Fruit fly (Drosophila melanogaster) whole organism, adult: ENCODE measurements around the gene Osi23.

Experiments used
- CG11617 ChIP-seq: fragments of 200-800 bp; sonication (Bioruptor generic); optimal IDR thresholded peaks from 2 replicates; lab custom pipeline; 2017; ENCODE audit warnings: mild to moderate bottlenecking, missing biosample characterization, missing genetic modification reagents, missing genetic modification characterization
- CG12768 ChIP-seq: fragments of 200-800 bp; sonication (Bioruptor generic); optimal IDR thresholded peaks from 2 replicates; lab custom pipeline; 2017; ENCODE audit warnings: missing biosample characterization, missing genetic modification characterization, mild to moderate bottlenecking, moderate library complexity, missing genetic modification reagents
- CG14711 ChIP-seq: fragments of 200-800 bp; sonication (Bioruptor generic); optimal IDR thresholded peaks from 2 replicates; lab custom pipeline; 2018; ENCODE audit warnings: missing biosample characterization, mild to moderate bottlenecking, missing genetic modification characterization, moderate library complexity
- CG1620 ChIP-seq: fragments of 200-800 bp; sonication (Bioruptor generic); optimal IDR thresholded peaks from 2 replicates; lab custom pipeline; 2016; ENCODE audit warnings: missing biosample characterization, missing genetic modification characterization
- CG33017 ChIP-seq: fragments of 200-800 bp; sonication (Bioruptor generic); optimal IDR thresholded peaks from 2 replicates; lab custom pipeline; 2018; ENCODE audit warnings: missing biosample characterization, mild to moderate bottlenecking, missing genetic modification characterization, moderate library complexity
- CG5204 ChIP-seq: fragments of 200-800 bp; sonication (Bioruptor generic); optimal IDR thresholded peaks from 2 replicates; lab custom pipeline; 2016; ENCODE audit warnings: missing biosample characterization, missing genetic modification characterization
- CG7045 ChIP-seq: fragments of 200-800 bp; sonication (Bioruptor generic); optimal IDR thresholded peaks from 2 replicates; lab custom pipeline; 2017; ENCODE audit warnings: missing biosample characterization, mild to moderate bottlenecking, missing genetic modification characterization
- CG7101 ChIP-seq: fragments of 200-800 bp; sonication (Bioruptor generic); optimal IDR thresholded peaks from 2 replicates; lab custom pipeline; 2018; ENCODE audit warnings: missing biosample characterization, mild to moderate bottlenecking, missing genetic modification characterization, moderate library complexity
- Clk ChIP-seq: fragments of 200-800 bp; sonication (Bioruptor generic); optimal IDR thresholded peaks from 2 replicates; lab custom pipeline; 2017; ENCODE audit warnings: missing biosample characterization, missing genetic modification characterization
- Crg-1 ChIP-seq: fragments of 200-800 bp; sonication (Bioruptor generic); optimal IDR thresholded peaks from 2 replicates; lab custom pipeline; 2016; ENCODE audit warnings: missing biosample characterization, missing genetic modification characterization
- Hr96 ChIP-seq: fragments of 200-800 bp; sonication (Bioruptor generic); optimal IDR thresholded peaks from 2 replicates; lab custom pipeline; 2016; ENCODE audit warnings: missing biosample characterization, missing genetic modification characterization
- Mnt ChIP-seq: fragments of 200-800 bp; sonication (Bioruptor generic); optimal IDR thresholded peaks from 2 replicates; lab custom pipeline; 2016; ENCODE audit warnings: missing biosample characterization, mild to moderate bottlenecking, missing genetic modification characterization
- bab1 ChIP-seq: fragments of 200-800 bp; sonication (Bioruptor generic); optimal IDR thresholded peaks from 3 replicates; lab custom pipeline; 2019; ENCODE audit warnings: missing biosample characterization, mild to moderate bottlenecking, missing genetic modification characterization, moderate library complexity
- cic ChIP-seq: fragments of 200-800 bp; sonication (Bioruptor generic); optimal IDR thresholded peaks from 2 replicates; lab custom pipeline; 2017; ENCODE audit warnings: missing biosample characterization, mild to moderate bottlenecking, missing genetic modification characterization, moderate library complexity
- cnc ChIP-seq, 2 experiments: fragments of >200 bp; optimal IDR thresholded peaks; 2 replicates each; lab custom pipeline; 2017
- kay ChIP-seq: fragments of 200-800 bp; sonication (Bioruptor generic); peaks from one replicate; lab custom pipeline; 2016; ENCODE audit warnings: missing biosample characterization, missing genetic modification characterization, borderline replicate concordance
- ovo ChIP-seq: fragments of 200-800 bp; sonication (Bioruptor generic); optimal IDR thresholded peaks from 2 replicates; lab custom pipeline; 2016; ENCODE audit warnings: missing biosample characterization, missing genetic modification characterization
- pad ChIP-seq: fragments of 200-800 bp; sonication (Bioruptor generic); optimal IDR thresholded peaks from 3 replicates; lab custom pipeline; 2017; ENCODE audit warnings: missing biosample characterization, missing genetic modification characterization, mild to moderate bottlenecking, moderate library complexity, missing genetic modification reagents
- tj ChIP-seq: fragments of 200-800 bp; sonication (Bioruptor generic); optimal IDR thresholded peaks from 3 replicates; lab custom pipeline; 2017; ENCODE audit warnings: missing biosample characterization, mild to moderate bottlenecking, missing genetic modification characterization, moderate library complexity
- toe ChIP-seq: fragments of 200-800 bp; sonication (Bioruptor generic); optimal IDR thresholded peaks from 2 replicates; lab custom pipeline; 2016; ENCODE audit warnings: missing biosample characterization, missing genetic modification characterization

Gene Osi23

DNA sequence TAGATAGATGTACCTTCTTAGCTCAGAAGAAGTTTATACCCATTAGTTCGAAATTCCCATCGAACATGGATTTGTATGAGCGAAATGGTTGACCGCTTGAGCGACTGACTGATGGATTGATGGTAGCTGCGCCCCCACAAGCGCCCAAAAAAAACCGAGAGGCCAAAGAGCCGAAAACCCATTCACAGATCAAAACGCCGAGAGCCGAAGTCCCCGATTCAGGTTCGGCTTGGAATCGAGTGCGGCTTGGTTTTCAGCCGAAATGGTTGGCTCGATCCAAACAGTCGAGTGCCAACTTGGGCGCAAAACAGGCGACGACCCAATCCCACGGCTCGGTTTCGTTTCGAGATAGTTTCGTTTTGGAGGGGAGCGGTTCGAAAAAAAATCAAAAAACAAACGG lies 15.3 kb upstream of the Osi23 start:
- TF ChIP-seq pad (no peak), Hr96 (GFP tag; lab: Kevin White, UChicago) (no peak), ovo (GFP tag; lab: Kevin White, UChicago) (no peak), CG1620 (GFP tag; lab: Kevin White, UChicago) (no peak), tj (GFP tag; lab: Kevin White, UChicago) (no peak), Clk (no peak), Mnt (GFP tag; lab: Kevin White, UChicago) (no peak), CG12768 (GFP tag; lab: Kevin White, UChicago) (no peak)

DNA sequence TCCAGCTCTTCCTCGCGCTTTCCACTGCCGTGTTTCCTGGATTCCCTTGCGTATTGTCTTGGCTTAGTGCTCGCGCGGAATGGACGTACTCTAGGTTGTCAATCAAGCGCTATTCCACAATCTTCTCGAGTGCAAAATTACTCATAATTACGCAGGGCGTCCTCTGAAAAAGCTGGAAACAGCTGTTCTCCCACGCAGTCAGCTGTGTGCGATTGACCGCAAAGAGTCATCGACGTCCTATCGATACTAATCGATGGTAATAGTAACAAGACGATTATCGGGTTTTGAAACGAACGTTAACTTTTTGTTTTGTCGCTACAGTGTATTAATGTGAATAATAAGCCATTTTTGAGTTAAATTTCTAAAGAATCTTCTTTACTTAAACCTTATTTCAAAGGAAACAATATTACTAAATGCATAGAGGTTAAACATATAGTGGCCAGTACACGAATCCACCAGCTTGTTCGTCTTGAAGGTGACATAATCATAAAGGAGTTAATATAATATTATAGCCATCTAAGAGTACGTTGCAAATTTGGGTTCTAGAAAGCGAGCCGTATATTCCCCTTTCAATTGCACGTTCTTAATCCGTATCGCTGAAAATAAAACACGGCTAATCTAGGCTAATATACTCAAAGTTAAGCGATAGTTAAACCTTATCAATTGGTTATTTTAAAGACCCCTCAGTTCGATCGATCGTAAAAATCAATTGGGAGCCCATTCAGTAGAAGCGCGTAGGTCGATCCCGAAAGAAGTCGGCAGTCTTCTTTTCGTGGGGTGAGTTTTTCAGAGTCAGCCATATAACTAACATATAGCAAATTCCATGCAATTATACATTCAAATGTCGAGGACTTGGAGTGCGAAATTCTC lies 14.5 kb upstream of the Osi23 start, which contains the start of the genes CG2224 and CDase:
TSS of gene CG2224 (minus strand) at position 235 of the 870 bp plus-strand sequence.
TSS of gene CDase (plus strand) at position 456 of the 870 bp plus-strand sequence.
- TF ChIP-seq CG14711: no peak
- peak; percentile 94 for TF ChIP-seq kay
- peak; percentile 69 for TF ChIP-seq bab1 (GFP tag; lab: Kevin White, UChicago)
- no peak for TF ChIP-seq CG7101 (tag; lab: Kevin White, UChicago)

DNA sequence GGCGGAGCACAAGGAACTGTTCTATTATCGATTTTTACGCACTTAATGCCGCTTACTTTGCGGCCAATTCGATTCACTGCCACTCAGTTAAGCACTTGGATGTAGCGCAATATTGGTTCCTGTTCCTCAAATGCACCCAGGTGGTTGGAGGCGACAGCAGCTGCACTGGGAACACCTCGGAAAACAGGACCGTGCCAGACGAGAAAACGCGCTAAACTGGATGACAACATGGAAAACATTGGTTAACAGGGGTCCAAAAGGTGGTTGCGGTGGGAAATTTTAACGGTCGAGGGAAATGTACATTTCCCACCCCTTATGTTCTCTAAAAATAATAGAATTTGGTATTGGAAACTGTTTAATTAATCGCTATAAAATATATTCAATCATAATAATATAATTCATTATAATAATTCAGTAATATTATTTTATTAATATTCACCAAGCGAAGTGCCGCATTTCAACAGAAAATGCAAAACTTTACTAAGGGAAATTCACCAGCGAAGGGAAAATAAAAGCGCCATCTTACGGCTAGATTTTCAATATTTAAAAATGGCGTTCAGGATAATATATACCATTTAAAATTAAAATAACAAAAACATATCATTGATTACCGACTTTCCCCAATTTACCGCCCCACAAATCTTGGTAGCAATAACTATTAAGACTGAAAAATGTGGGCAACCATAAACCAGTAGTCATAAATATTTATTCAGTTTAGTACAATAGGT lies 11.1 kb upstream of the Osi23 start, which contains the start of gene aralar1:
TSS of gene aralar1 (minus strand) at position 51 of the 728 bp plus-strand sequence.
- no peak for TF ChIP-seq CG14711

DNA sequence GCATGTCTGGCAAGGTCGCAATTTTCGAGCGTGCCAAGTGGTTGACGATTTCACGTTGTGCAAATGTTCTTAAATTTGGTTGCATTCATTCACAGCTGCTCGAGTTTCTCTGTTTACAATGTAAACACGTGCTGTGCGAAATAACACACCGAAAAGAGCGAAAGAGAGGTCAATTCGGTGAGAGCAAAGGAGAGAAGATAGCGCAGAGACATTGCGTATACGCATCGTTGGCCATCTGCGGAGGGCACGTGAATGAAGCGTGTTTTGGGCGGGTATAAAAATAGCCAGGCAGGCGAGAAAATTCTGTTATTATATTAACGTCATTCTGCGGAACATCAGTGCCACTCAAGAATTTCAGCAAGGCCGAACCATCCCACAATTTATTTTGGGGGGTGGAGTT lies 9.6 kb upstream of the Osi23 start:
- TF ChIP-seq cnc (optimal IDR thresholded peaks at IDR 0.05; lab: Kevin White, UChicago) (no peak), CG5204 (no peak), cic (GFP tag; lab: Kevin White, UChicago) (peak; percentile 41), CG12768 (GFP tag; lab: Kevin White, UChicago) (no peak), CG1620 (GFP tag; lab: Kevin White, UChicago) (no peak), CG11617 (GFP tag; lab: Kevin White, UChicago) (no peak), Mnt (GFP tag; lab: Kevin White, UChicago) (peak; percentile 50), Clk (no peak), CG33017 (tag; lab: Kevin White, UChicago) (no peak), bab1 (GFP tag; lab: Kevin White, UChicago) (no peak), pad (peak; percentile 17), CG7045 (GFP tag; lab: Kevin White, UChicago) (no peak), kay (peak; percentile 44)

DNA sequence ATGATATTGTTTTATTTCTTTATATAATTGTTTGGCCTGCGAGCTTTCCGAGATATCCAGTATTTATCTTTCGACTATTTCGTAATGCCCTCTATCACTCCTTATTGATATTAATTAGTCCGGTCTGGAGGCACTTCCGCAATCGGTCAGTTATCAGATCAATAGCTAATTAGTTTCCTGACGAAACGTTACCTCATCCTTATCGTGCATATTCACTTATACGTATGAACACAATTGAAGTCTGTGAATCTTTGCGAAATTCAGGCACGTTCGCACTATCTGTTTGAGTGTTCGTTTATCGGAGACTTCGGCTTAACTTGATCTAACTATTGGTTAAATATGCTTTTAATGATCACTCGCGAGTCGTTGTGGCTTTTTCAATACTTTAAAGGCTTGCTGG lies 8.4 kb upstream of the Osi23 start:
- TF ChIP-seq Crg-1: no peak
- TF ChIP-seq CG7045 (GFP tag; lab: Kevin White, UChicago): no peak
- TF ChIP-seq CG1620 (GFP tag; lab: Kevin White, UChicago): no peak
- TF ChIP-seq bab1 (GFP tag; lab: Kevin White, UChicago): no peak
- no peak for TF ChIP-seq pad
- TF ChIP-seq toe: no peak
- TF ChIP-seq kay: peak; percentile 67

dm6 chr3R:30450690-30451343 lies 6.0 kb upstream of the Osi23 start:
- TF ChIP-seq kay (peak; percentile 87), Mnt (GFP tag; lab: Kevin White, UChicago) (no peak), Hr96 (GFP tag; lab: Kevin White, UChicago) (no peak)

DNA sequence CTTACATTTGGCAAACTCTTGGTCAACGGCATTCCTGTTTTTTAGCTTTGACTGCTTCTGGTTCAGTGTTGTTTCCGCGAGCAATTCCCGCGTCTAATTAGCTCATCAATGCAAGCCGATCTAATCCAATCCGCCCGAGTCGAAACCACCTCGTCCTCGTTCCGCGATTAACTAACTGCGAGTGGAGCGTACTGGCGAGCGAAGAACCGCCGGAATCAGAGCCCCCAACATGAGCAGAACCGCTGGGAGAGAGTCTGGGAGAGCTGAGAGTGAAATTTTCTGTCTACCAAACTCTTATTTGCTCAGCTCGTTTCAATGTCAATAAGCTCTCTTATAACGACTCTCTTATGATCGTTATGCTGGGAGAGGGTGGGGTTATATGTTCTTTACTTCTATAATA lies 5.4 kb upstream of the Osi23 start:
- peak; percentile 73 for TF ChIP-seq CG11617 (GFP tag; lab: Kevin White, UChicago)
- peak; percentile 89 for TF ChIP-seq ovo (GFP tag; lab: Kevin White, UChicago)
- peak; percentile 47 for TF ChIP-seq CG7045 (GFP tag; lab: Kevin White, UChicago)
- peak; percentile 41 for TF ChIP-seq CG12768 (GFP tag; lab: Kevin White, UChicago)
- TF ChIP-seq cnc (optimal IDR thresholded peaks at IDR 0.05; lab: Kevin White, UChicago): no peak
- TF ChIP-seq tj (GFP tag; lab: Kevin White, UChicago): peak; percentile 45
- TF ChIP-seq cic (GFP tag; lab: Kevin White, UChicago): peak; percentile 72
- TF ChIP-seq Mnt (GFP tag; lab: Kevin White, UChicago): peak; percentile 93
- TF ChIP-seq Crg-1: peak; percentile 81
- peak; percentile 87 for TF ChIP-seq CG1620 (GFP tag; lab: Kevin White, UChicago)
- peak; percentile 38 for TF ChIP-seq toe
- peak; percentile 73 for TF ChIP-seq CG5204
- TF ChIP-seq Hr96 (GFP tag; lab: Kevin White, UChicago): peak; percentile 67
- peak; percentile 18 for TF ChIP-seq Clk
- peak; percentile 25 for TF ChIP-seq pad
- TF ChIP-seq kay: peak; percentile 96
- TF ChIP-seq bab1 (GFP tag; lab: Kevin White, UChicago): peak; percentile 75
- TF ChIP-seq CG14711: no peak
- peak; percentile 4 for TF ChIP-seq CG33017 (tag; lab: Kevin White, UChicago)
- peak; percentile 61 for TF ChIP-seq CG7101 (tag; lab: Kevin White, UChicago)
